Fruit fly (Drosophila melanogaster): ENCODE results near the gene Tdrd3.

The Tdrd3 gene

DNA sequence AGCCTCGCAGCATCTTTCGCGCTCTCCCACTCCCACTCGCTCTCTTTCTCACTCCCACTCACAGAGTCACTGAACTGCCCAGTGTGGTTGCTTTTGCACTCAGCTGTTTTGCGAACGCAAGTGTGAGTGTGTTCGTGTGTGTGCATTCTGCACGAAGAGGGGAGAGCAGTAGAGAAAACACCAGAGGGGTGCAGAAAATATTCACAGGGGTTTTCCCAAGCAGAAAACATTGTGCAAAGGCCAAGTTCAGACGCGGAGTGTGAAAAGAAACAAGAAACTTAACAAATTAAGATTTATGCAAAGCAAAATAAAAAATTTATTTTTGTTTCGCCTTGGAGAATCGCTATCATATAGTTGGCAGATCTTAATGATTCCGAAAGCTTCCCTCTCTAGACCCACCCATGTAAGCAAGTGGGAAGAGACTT, 1.1 kb upstream of the Tdrd3 start (continued):
- peak; percentile 27; the same call in 1 of the 2 replicates for TF ChIP-seq CG9932 (GFP tag; IDR thresholded peaks at IDR 0.05)
- TF ChIP-seq CG14014 (GFP tag; IDR thresholded peaks at IDR 0.05) = 0 out of 2 replicates have a peak, but pooled peaks have one; percentile 20
- TF ChIP-seq klu (GFP tag; IDR thresholded peaks at IDR 0.05) = 0 out of 2 replicates have a peak, but pooled peaks have one; percentile 42
- TF ChIP-seq Med (GFP tag) = peak; percentile 90
- no peak for TF ChIP-seq h (optimal IDR thresholded peaks at IDR 0.05)
- TF ChIP-seq prd (optimal IDR thresholded peaks at IDR 0.05) = no peak
- peak; percentile 51; the same call in 2 of the 3 replicates for TF ChIP-seq prd (GFP tag; IDR thresholded peaks at IDR 0.05)
- TF ChIP-seq CG1792 (GFP tag; optimal IDR thresholded peaks at IDR 0.05) = no peak
- no peak for TF ChIP-seq gce (GFP tag; IDR thresholded peaks at IDR 0.05)
- peak; percentile 77 for TF ChIP-seq Ets65A (GFP tag)
- TF ChIP-seq HLH3B (GFP tag; IDR thresholded peaks at IDR 0.05) = 0 out of 2 replicates have a peak, but pooled peaks have one; percentile 27
- TF ChIP-seq lmd (GFP tag; IDR thresholded peaks at IDR 0.05) = peak; percentile 55
- TF ChIP-seq lov (optimal IDR thresholded peaks at IDR 0.05) = no peak
- TF ChIP-seq lov (GFP tag; IDR thresholded peaks at IDR 0.05) = peak; percentile 71; the same call in 2 of the 3 replicates
- peak; percentile 5 for TF ChIP-seq lbe (GFP tag; optimal IDR thresholded peaks at IDR 0.05)
- TF ChIP-seq row (GFP tag; IDR thresholded peaks at IDR 0.05) = peak; percentile 56
- TF ChIP-seq tio (GFP tag; optimal IDR thresholded peaks at IDR 0.05) = peak; percentile 32
- no peak for TF ChIP-seq luna (GFP tag; optimal IDR thresholded peaks at IDR 0.05)
- TF ChIP-seq CG14667 (GFP tag; IDR thresholded peaks at IDR 0.05) = peak; percentile 13; the same call in 1 of the 2 replicates
- TF ChIP-seq ttk (GFP tag; IDR thresholded peaks at IDR 0.05) = peak; percentile 35; the same call in 1 of the 2 replicates
- TF ChIP-seq sisA (GFP tag; IDR thresholded peaks at IDR 0.05) = peak; percentile 33; the same call in 1 of the 2 replicates
- peak; percentile 41 for TF ChIP-seq dmrt99B (tag; optimal IDR thresholded peaks at IDR 0.05)
- peak; percentile 8 for TF ChIP-seq Hsf (GFP tag; optimal IDR thresholded peaks at IDR 0.05)
- 0 out of 2 replicates have a peak, but pooled peaks have one; percentile 10 for TF ChIP-seq ssp (GFP tag; IDR thresholded peaks at IDR 0.05)
- TF ChIP-seq Atf-2 (GFP tag; optimal IDR thresholded peaks at IDR 0.05) = peak; percentile 12
- no peak for TF ChIP-seq CG8290 (GFP tag; optimal IDR thresholded peaks at IDR 0.05)
- TF ChIP-seq CG8290 (tag; optimal IDR thresholded peaks at IDR 0.05) = peak in 1 of 2 experiments; percentile 22
- TF ChIP-seq chinmo (GFP tag; IDR thresholded peaks at IDR 0.05; ENCODE audit: partially characterized antibody) = peak; percentile 90; the same call in 1 of the 4 replicates
- TF ChIP-seq Gug (GFP tag; IDR thresholded peaks at IDR 0.05) = peak; percentile 31; the same call in 2 of the 4 replicates
- no peak for TF ChIP-seq CG43689 (GFP tag; IDR thresholded peaks at IDR 0.05)
- TF ChIP-seq CG15514 (GFP tag; optimal IDR thresholded peaks at IDR 0.05) = no peak
- TF ChIP-seq tgo (GFP tag; IDR thresholded peaks at IDR 0.05) = peak; percentile 42
- TF ChIP-seq Trl (optimal IDR thresholded peaks at IDR 0.05) = peak in 1 of 2 experiments; percentile 23
- no peak for TF ChIP-seq Trl (GFP tag; optimal IDR thresholded peaks at IDR 0.05)
- TF ChIP-seq CG2116 (GFP tag; optimal IDR thresholded peaks at IDR 0.05) = no peak
- TF ChIP-seq ci (GFP tag; IDR thresholded peaks at IDR 0.05) = peak; percentile 16; the same call in 1 of the 3 replicates
- TF ChIP-seq danr (GFP tag; IDR thresholded peaks at IDR 0.05) = 0 out of 2 replicates have a peak, but pooled peaks have one; percentile 20
- no peak for TF ChIP-seq CoRest (tag; optimal IDR thresholded peaks at IDR 0.05)
- TF ChIP-seq Abd-B (GFP tag; optimal IDR thresholded peaks at IDR 0.05) = no peak
- TF ChIP-seq ind (GFP tag; optimal IDR thresholded peaks at IDR 0.05) = peak; percentile 31
- TF ChIP-seq pum (GFP tag; optimal IDR thresholded peaks at IDR 0.05) = peak; percentile 28
- TF ChIP-seq cas (GFP tag; IDR thresholded peaks at IDR 0.05) = 0 out of 2 replicates have a peak, but pooled peaks have one; percentile 5
- TF ChIP-seq Chrac-16 (GFP tag; optimal IDR thresholded peaks at IDR 0.05) = peak; percentile 0
- TF ChIP-seq crc (GFP tag; optimal IDR thresholded peaks at IDR 0.05) = peak; percentile 1
- TF ChIP-seq CG15479 (GFP tag; optimal IDR thresholded peaks at IDR 0.05) = peak; percentile 89
- no peak for TF ChIP-seq rib (GFP tag; IDR thresholded peaks at IDR 0.05)
- peak; percentile 42 for TF ChIP-seq CG18599 (GFP tag; optimal IDR thresholded peaks at IDR 0.05)
- 0 out of 3 replicates have a peak, but pooled peaks have one; percentile 7 for TF ChIP-seq CG7357 (GFP tag; IDR thresholded peaks at IDR 0.05)
- no peak for TF ChIP-seq CG3281 (GFP tag; optimal IDR thresholded peaks at IDR 0.05)
- TF ChIP-seq lab (GFP tag; optimal IDR thresholded peaks at IDR 0.05) = peak; percentile 51
- no peak for TF ChIP-seq Six4 (GFP tag; optimal IDR thresholded peaks at IDR 0.05)
- peak; percentile 59 for TF ChIP-seq nom (GFP tag; optimal IDR thresholded peaks at IDR 0.05)
